Worm (Caenorhabditis elegans) whole organism, L1 larva: ENCODE data around the gene C35A5.10.

ENCODE experiments used
- C04F5.9 ChIP-seq: sonication (generic microtip); optimal IDR thresholded peaks from 2 replicates; lab custom pipeline; 2016; ENCODE audit warnings: missing genetic modification characterization, missing compliant biosample characterization
- C34B4.2 ChIP-seq: sonication (generic microtip); optimal IDR thresholded peaks from 2 replicates; lab custom pipeline; 2017; ENCODE audit warnings: mild to moderate bottlenecking, missing genetic modification characterization, missing compliant biosample characterization
- Y116A8C.19 ChIP-seq: sonication (generic microtip); optimal IDR thresholded peaks from 2 replicates; lab custom pipeline; 2016; ENCODE audit warnings: missing compliant biosample characterization, missing genetic modification characterization, borderline replicate concordance
- aha-1 ChIP-seq: fragments of 150-350 bp; optimal IDR thresholded peaks from 2 replicates; lab custom pipeline; 2014; ENCODE audit warnings: missing biosample characterization, missing genetic modification characterization
- aly-2 ChIP-seq: fragments of 150-350 bp; optimal IDR thresholded peaks from 2 replicates; lab custom pipeline; 2014; ENCODE audit warnings: missing biosample characterization, missing genetic modification characterization
- ama-1 ChIP-seq: fragments of 150-350 bp; optimal IDR thresholded peaks from 2 replicates; lab custom pipeline; 2014
- ceh-8 ChIP-seq: fragments of 200-800 bp; sonication (Bioruptor generic); optimal IDR thresholded peaks from 2 replicates; lab custom pipeline; 2018; ENCODE audit warnings: mild to moderate bottlenecking, missing genetic modification characterization, moderate library complexity, missing compliant biosample characterization
- ceh-90 ChIP-seq: sonication (generic microtip); optimal IDR thresholded peaks from 2 replicates; lab custom pipeline; 2016; ENCODE audit warnings: missing genetic modification characterization, missing compliant biosample characterization
- ces-1 ChIP-seq: fragments of 150-350 bp; optimal IDR thresholded peaks from 2 replicates; lab custom pipeline; 2014; ENCODE audit warnings: missing biosample characterization, missing genetic modification reagents, missing genetic modification characterization
- dsc-1 ChIP-seq: sonication (generic microtip); optimal IDR thresholded peaks from 2 replicates; lab custom pipeline; 2016; ENCODE audit warnings: mild to moderate bottlenecking, missing genetic modification characterization, missing compliant biosample characterization
- efl-3 ChIP-seq: fragments of 200-800 bp; sonication (Bioruptor generic); optimal IDR thresholded peaks from 2 replicates; lab custom pipeline; 2018; ENCODE audit warnings: mild to moderate bottlenecking, missing genetic modification characterization, missing compliant biosample characterization
- egl-13 ChIP-seq: sonication (generic microtip); optimal IDR thresholded peaks from 2 replicates; lab custom pipeline; 2016; ENCODE audit warnings: missing genotype, missing genetic modification reagents, missing genetic modification characterization, missing compliant biosample characterization
- egl-27 ChIP-seq, 2 experiments: fragments of 150-350 bp in 1 of 2; sonication (generic microtip); optimal IDR thresholded peaks; 3 replicates each; lab custom pipeline; 2017 to 2018; ENCODE audit warnings: missing biosample characterization in 2 of 2, missing genetic modification characterization in 2 of 2, missing genetic modification reagents in 2 of 2
- elt-3 ChIP-seq, 6 experiments: fragments of 150-350 bp in 1 of 6; sonication (generic microtip); optimal IDR thresholded peaks; 2 replicates each; lab custom pipeline; 2017 to 2018; ENCODE audit warnings: missing biosample characterization in 6 of 6, missing genetic modification characterization in 6 of 6, inconsistent platforms in 1 of 6
- ets-5 ChIP-seq: fragments of 200-800 bp; sonication (Bioruptor generic); IDR thresholded peaks from 2 replicates; pipeline ENCODE4 v1.3.6; 2022; ENCODE audit warnings: missing genetic modification characterization, missing compliant biosample characterization
- fkh-8 ChIP-seq: sonication (generic microtip); optimal IDR thresholded peaks from 2 replicates; lab custom pipeline; 2016; ENCODE audit warnings: mild to moderate bottlenecking, missing genetic modification characterization, missing compliant biosample characterization
- fos-1 ChIP-seq: fragments of 150-350 bp; optimal IDR thresholded peaks from 2 replicates; lab custom pipeline; 2014; ENCODE audit warnings: missing biosample characterization, missing genetic modification characterization
- hlh-17 ChIP-seq: fragments of 200-800 bp; sonication (Bioruptor generic); optimal IDR thresholded peaks from 2 replicates; lab custom pipeline; 2018; ENCODE audit warnings: missing genetic modification characterization, mild to moderate bottlenecking, missing compliant biosample characterization, moderate library complexity, borderline replicate concordance
- hlh-4 ChIP-seq: sonication (generic microtip); optimal IDR thresholded peaks from 2 replicates; lab custom pipeline; 2016; ENCODE audit warnings: mild to moderate bottlenecking, missing genetic modification characterization, missing compliant biosample characterization
- hpl-2 ChIP-seq: fragments of 150-350 bp; optimal IDR thresholded peaks from 2 replicates; lab custom pipeline; 2014; ENCODE audit warnings: missing biosample characterization, missing genetic modification reagents, missing genetic modification characterization
- isw-1 ChIP-seq: fragments of 200-800 bp; sonication (Bioruptor generic); IDR thresholded peaks from 2 replicates; pipeline ENCODE4 v1.3.6; 2022; ENCODE audit warnings: missing genetic modification characterization, missing compliant biosample characterization
- lin-14 ChIP-seq: fragments of 200-800 bp; sonication (Bioruptor generic); optimal IDR thresholded peaks from 2 replicates; lab custom pipeline; 2018; ENCODE audit warnings: mild to moderate bottlenecking, missing genetic modification characterization, moderate library complexity, missing compliant biosample characterization
- lin-15B ChIP-seq: fragments of 150-350 bp; sonication (generic microtip); optimal IDR thresholded peaks from 3 replicates; lab custom pipeline; 2014; ENCODE audit warnings: missing biosample characterization, missing genetic modification characterization
- lin-35 ChIP-seq, 2 experiments: fragments of 150-350 bp; optimal IDR thresholded peaks; 2 replicates each; lab custom pipeline; 2014; ENCODE audit warnings: missing biosample characterization in 2 of 2, missing genetic modification characterization in 2 of 2, missing genetic modification reagents in 2 of 2
- lin-39 ChIP-seq: fragments of 150-350 bp; optimal IDR thresholded peaks from 2 replicates; lab custom pipeline; 2014; ENCODE audit warnings: missing biosample characterization, missing genetic modification reagents, missing genetic modification characterization
- lsy-2 ChIP-seq, 2 experiments: fragments of 150-350 bp; optimal IDR thresholded peaks; 2 replicates each; lab custom pipeline; 2014; ENCODE audit warnings: missing biosample characterization in 2 of 2, missing genetic modification characterization in 2 of 2
- mab-9 ChIP-seq: fragments of 200-800 bp; sonication (Bioruptor generic); IDR thresholded peaks from 2 replicates; pipeline ENCODE4 v1.3.6; 2022; ENCODE audit warnings: missing genetic modification reagents, missing genetic modification characterization, missing compliant biosample characterization
- mdl-1 ChIP-seq, 2 experiments: fragments of 150-350 bp; optimal IDR thresholded peaks; 2 replicates each; lab custom pipeline; 2014 to 2017; ENCODE audit warnings: missing biosample characterization in 2 of 2, missing genetic modification characterization in 2 of 2, inconsistent platforms in 1 of 2
- mep-1 ChIP-seq: fragments of 150-350 bp; optimal IDR thresholded peaks from 2 replicates; lab custom pipeline; 2014; ENCODE audit warnings: missing biosample characterization, missing genetic modification characterization
- nhr-12 ChIP-seq: sonication (generic microtip); optimal IDR thresholded peaks from 2 replicates; lab custom pipeline; 2017; ENCODE audit warnings: missing biosample characterization, missing genetic modification characterization
- nhr-19 ChIP-seq: fragments of 200-800 bp; sonication (Bioruptor generic); conservative IDR thresholded peaks from 2 replicates; pipeline ENCODE4 v1.3.6; 2022; ENCODE audit warnings: missing genetic modification characterization, missing compliant biosample characterization
- nhr-47 ChIP-seq: sonication (generic microtip); optimal IDR thresholded peaks from 2 replicates; lab custom pipeline; 2016; ENCODE audit warnings: mild to moderate bottlenecking, missing genetic modification characterization, moderate library complexity, missing compliant biosample characterization
- nhr-71 ChIP-seq: sonication (generic microtip); optimal IDR thresholded peaks from 2 replicates; lab custom pipeline; 2016; ENCODE audit warnings: mild to moderate bottlenecking, missing genetic modification characterization, moderate library complexity, missing compliant biosample characterization
- nhr-77 ChIP-seq: fragments of 150-350 bp; optimal IDR thresholded peaks from 2 replicates; lab custom pipeline; 2014; ENCODE audit warnings: missing biosample characterization, missing genetic modification characterization
- nhr-84 ChIP-seq: sonication (generic microtip); optimal IDR thresholded peaks from 2 replicates; lab custom pipeline; 2017; ENCODE audit warnings: missing biosample characterization, missing genetic modification characterization
- nhr-90 ChIP-seq: sonication (generic microtip); optimal IDR thresholded peaks from 2 replicates; lab custom pipeline; 2016; ENCODE audit warnings: mild to moderate bottlenecking, missing genetic modification characterization, missing compliant biosample characterization; ENCODE audit not compliant: poor library complexity
- pag-3 ChIP-seq: sonication (generic microtip); optimal IDR thresholded peaks from 2 replicates; lab custom pipeline; 2017; ENCODE audit warnings: missing genetic modification characterization, mild to moderate bottlenecking, missing compliant biosample characterization, antibody characterized with exemption, borderline replicate concordance; ENCODE audit not compliant: insufficient read depth
- pax-3 ChIP-seq: fragments of 200-800 bp; sonication (Bioruptor generic); optimal IDR thresholded peaks from 2 replicates; lab custom pipeline; 2018; ENCODE audit warnings: mild to moderate bottlenecking, missing genetic modification characterization, moderate library complexity, missing compliant biosample characterization
- pqm-1 ChIP-seq: sonication (generic microtip); optimal IDR thresholded peaks from 3 replicates; lab custom pipeline; 2017; ENCODE audit warnings: missing biosample characterization, missing genetic modification characterization
- skn-1 ChIP-seq: fragments of 150-350 bp; optimal IDR thresholded peaks from 2 replicates; lab custom pipeline; 2014; ENCODE audit warnings: missing biosample characterization, missing genetic modification characterization
- sox-4 ChIP-seq: sonication (generic microtip); optimal IDR thresholded peaks from 2 replicates; lab custom pipeline; 2016; ENCODE audit warnings: missing genetic modification characterization, missing compliant biosample characterization
- sup-37 ChIP-seq: fragments of 200-800 bp; sonication (Bioruptor generic); optimal IDR thresholded peaks from 2 replicates; lab custom pipeline; 2018; ENCODE audit warnings: mild to moderate bottlenecking, missing genetic modification characterization, missing compliant biosample characterization
- swsn-7 ChIP-seq: sonication (generic microtip); optimal IDR thresholded peaks from 2 replicates; lab custom pipeline; 2016; ENCODE audit warnings: missing genetic modification characterization, missing compliant biosample characterization
- tbx-2 ChIP-seq: sonication (generic microtip); optimal IDR thresholded peaks from 2 replicates; lab custom pipeline; 2016; ENCODE audit warnings: missing genetic modification characterization, missing compliant biosample characterization
- unc-130 ChIP-seq: fragments of 150-350 bp; optimal IDR thresholded peaks from 2 replicates; lab custom pipeline; 2017; ENCODE audit warnings: missing biosample characterization, missing genetic modification characterization, inconsistent platforms
- unc-30 ChIP-seq: sonication (generic microtip); optimal IDR thresholded peaks from 2 replicates; lab custom pipeline; 2017; ENCODE audit warnings: missing biosample characterization, missing genetic modification characterization
- unc-62 ChIP-seq: fragments of 150-350 bp; optimal IDR thresholded peaks from 2 replicates; lab custom pipeline; 2014; ENCODE audit warnings: missing biosample characterization, missing genetic modification reagents, missing genetic modification characterization
- unc-86 ChIP-seq: sonication (generic microtip); optimal IDR thresholded peaks from 2 replicates; lab custom pipeline; 2016; ENCODE audit warnings: missing genetic modification characterization, missing compliant biosample characterization
- unc-98 ChIP-seq: fragments of 200-800 bp; sonication (Bioruptor generic); IDR thresholded peaks from 2 replicates; pipeline ENCODE4 v1.3.6; 2022; ENCODE audit warnings: missing genetic modification characterization, missing compliant biosample characterization
- vab-15 ChIP-seq: sonication (generic microtip); optimal IDR thresholded peaks from 2 replicates; lab custom pipeline; 2017; ENCODE audit warnings: missing genotype, mild to moderate bottlenecking, missing genetic modification characterization, missing compliant biosample characterization
- zag-1 ChIP-seq: fragments of 150-350 bp; optimal IDR thresholded peaks from 2 replicates; lab custom pipeline; 2014; ENCODE audit warnings: missing biosample characterization, missing genetic modification characterization
- ztf-11 ChIP-seq, 2 experiments: sonication (generic microtip); optimal IDR thresholded peaks; 2 replicates each; lab custom pipeline; 2016 to 2017; ENCODE audit warnings: missing genetic modification characterization in 2 of 2, missing biosample characterization in 1 of 2, missing compliant biosample characterization in 1 of 2

The C35A5.10 gene

DNA sequence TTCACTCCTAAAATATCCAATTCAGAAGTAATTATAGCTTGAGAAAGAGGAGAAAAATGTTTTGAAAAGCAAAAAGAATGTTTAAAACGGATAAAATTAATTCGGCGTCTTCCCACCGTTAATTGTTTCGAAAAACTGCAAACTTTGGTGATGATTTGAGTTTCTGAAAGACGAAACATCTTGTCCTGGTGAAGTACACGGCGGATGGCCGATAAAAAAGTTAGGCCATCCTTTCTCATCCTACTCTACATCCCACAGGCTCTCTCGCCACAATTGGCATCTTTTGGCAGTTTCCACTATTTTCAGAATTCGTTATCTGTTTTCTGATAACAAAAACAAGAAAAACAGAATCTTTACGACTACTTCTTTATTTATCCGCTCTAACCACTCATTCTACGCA lies 21.9 kb downstream of the C35A5.10 start, which contains the start of the genes C35A5.8 and hda-11 (continued):
- peak; percentile 80 for TF ChIP-seq swsn-7 (tag; lab: Kevin White, UChicago)
- peak in 1 of 6 experiments; percentile 22 for TF ChIP-seq elt-3 (tag; optimal IDR thresholded peaks at IDR 0.05; lab: Kevin White, UChicago)
- TF ChIP-seq skn-1 (tag; lab: Kevin White, UChicago): peak; percentile 52
- TF ChIP-seq lsy-2 (tag; optimal IDR thresholded peaks at IDR 0.05; lab: Kevin White, UChicago): peak; percentile 54 to 61
- TF ChIP-seq unc-62: no peak
- no peak for TF ChIP-seq aly-2
- TF ChIP-seq sox-4 (tag; lab: Kevin White, UChicago): peak; percentile 89
- no peak for TF ChIP-seq hpl-2 (GFP tag; lab: Kevin White, UChicago)
- no peak for TF ChIP-seq egl-27 (tag; optimal IDR thresholded peaks at IDR 0.05; lab: Kevin White, UChicago)
- TF ChIP-seq unc-30 (tag; lab: Kevin White, UChicago): no peak
- TF ChIP-seq unc-98 (GFP tag; lab: Robert Waterston, UW): peak; percentile 79
- TF ChIP-seq fos-1 (tag; lab: Kevin White, UChicago): peak; percentile 20
- peak; percentile 20 for TF ChIP-seq sup-37
- peak; percentile 88 for TF ChIP-seq nhr-71
- TF ChIP-seq zag-1 (tag; lab: Kevin White, UChicago): no peak
- TF ChIP-seq mep-1 (tag; lab: Kevin White, UChicago): peak; percentile 74
- TF ChIP-seq ces-1 (GFP tag; lab: Kevin White, UChicago): no peak
- TF ChIP-seq isw-1 (GFP tag; lab: Robert Waterston, UW): peak; percentile 77
- TF ChIP-seq mdl-1 (tag; optimal IDR thresholded peaks at IDR 0.05; lab: Kevin White, UChicago): peak in 1 of 2 experiments; percentile 24
- TF ChIP-seq nhr-47: peak; percentile 91
- TF ChIP-seq hlh-17 (GFP tag; lab: Kevin White, UChicago): no peak
- peak in 1 of 2 experiments; percentile 94 for TF ChIP-seq ztf-11 (tag; optimal IDR thresholded peaks at IDR 0.05; lab: Kevin White, UChicago)
- no peak for TF ChIP-seq nhr-77 (tag; lab: Kevin White, UChicago)
- peak; percentile 65 for TF ChIP-seq Y116A8C.19 (tag; lab: Kevin White, UChicago)
- peak; percentile 66 for TF ChIP-seq fkh-8 (tag; lab: Kevin White, UChicago)
- peak; percentile 81 for TF ChIP-seq C04F5.9 (tag; lab: Kevin White, UChicago)
- TF ChIP-seq hlh-4 (tag; lab: Kevin White, UChicago): peak; percentile 57
- TF ChIP-seq mab-9 (GFP tag; lab: Robert Waterston, UW): peak; percentile 70
- no peak for TF ChIP-seq aha-1 (tag; lab: Kevin White, UChicago)
- TF ChIP-seq lin-15B (tag; lab: Kevin White, UChicago): peak; percentile 8
- TF ChIP-seq nhr-19: peak; percentile 82
- TF ChIP-seq lin-35 (GFP tag; optimal IDR thresholded peaks at IDR 0.05; lab: Kevin White, UChicago): peak; percentile 71 to 74
- TF ChIP-seq efl-3: peak; percentile 41
- TF ChIP-seq ceh-90 (tag; lab: Kevin White, UChicago): peak; percentile 94
- TF ChIP-seq ceh-8 (GFP tag; lab: Kevin White, UChicago): peak; percentile 7
- TF ChIP-seq nhr-84 (tag; lab: Kevin White, UChicago): no peak
- peak; percentile 82 for TF ChIP-seq pax-3 (tag; lab: Kevin White, UChicago)
- peak; percentile 89 for TF ChIP-seq tbx-2 (tag; lab: Kevin White, UChicago)
- no peak for TF ChIP-seq nhr-12 (tag; lab: Kevin White, UChicago)
- TF ChIP-seq ets-5: no peak
- TF ChIP-seq pqm-1 (tag; lab: Kevin White, UChicago): no peak
- no peak for TF ChIP-seq ama-1
- peak; percentile 91 for TF ChIP-seq nhr-90 (tag; lab: Kevin White, UChicago)
- peak; percentile 58 for TF ChIP-seq lin-39 (tag; lab: Kevin White, UChicago)
- peak; percentile 88 for TF ChIP-seq dsc-1 (tag; lab: Kevin White, UChicago)
- peak; percentile 59 for TF ChIP-seq unc-86 (tag; lab: Kevin White, UChicago)
- peak; percentile 28 for TF ChIP-seq pag-3 (tag; lab: Kevin White, UChicago)
- TF ChIP-seq C34B4.2 (tag; lab: Kevin White, UChicago): no peak
- TF ChIP-seq unc-130 (tag; lab: Kevin White, UChicago): peak; percentile 51
- TF ChIP-seq vab-15: no peak
- TF ChIP-seq lin-14: peak; percentile 74
- peak; percentile 84 for TF ChIP-seq egl-13 (tag; lab: Kevin White, UChicago)
